Worm (Caenorhabditis elegans): ENCODE data around the gene hil-1.

hil-1 gene

ce11 chrV:14979937-14980336 lies 30.4 kb downstream of the hil-1 start, which contains the start of gene xbx-1:
Gene xbx-1 (plus strand): TSS chrV:14980237.
- TF ChIP-seq unc-39 (tag; optimal IDR thresholded peaks at IDR 0.05): no peak
- TF ChIP-seq mab-5 (tag; optimal IDR thresholded peaks at IDR 0.05): no peak
- TF ChIP-seq ceh-83 (GFP tag; optimal IDR thresholded peaks at IDR 0.05): no peak
- no peak for TF ChIP-seq nhr-237 (tag; optimal IDR thresholded peaks at IDR 0.05)
- TF ChIP-seq cnd-1 (tag; optimal IDR thresholded peaks at IDR 0.05): no peak
- no peak for TF ChIP-seq nhr-28 (tag; optimal IDR thresholded peaks at IDR 0.05)
- no peak for TF ChIP-seq sptf-1 (tag; optimal IDR thresholded peaks at IDR 0.05)
- TF ChIP-seq nhr-12 (tag; optimal IDR thresholded peaks at IDR 0.05): no peak
- TF ChIP-seq nhr-76 (tag; optimal IDR thresholded peaks at IDR 0.05): no peak
- no peak for TF ChIP-seq lin-13 (tag; optimal IDR thresholded peaks at IDR 0.05)
- TF ChIP-seq nhr-2 (tag; optimal IDR thresholded peaks at IDR 0.05): no peak
- TF ChIP-seq mls-2 (tag; optimal IDR thresholded peaks at IDR 0.05): no peak
- no peak for TF ChIP-seq elt-3 (tag; optimal IDR thresholded peaks at IDR 0.05)
- no peak for TF ChIP-seq unc-120 (tag; optimal IDR thresholded peaks at IDR 0.05; ENCODE audit: poor library complexity, severe bottlenecking)
- TF ChIP-seq snpc-4 (tag; optimal IDR thresholded peaks at IDR 0.05): no peak
- TF ChIP-seq tbx-8 (GFP tag; optimal IDR thresholded peaks at IDR 0.05): no peak
- TF ChIP-seq ceh-39 (tag; optimal IDR thresholded peaks at IDR 0.05): no peak

- TF ChIP-seq unc-62 (GFP tag; optimal IDR thresholded peaks at IDR 0.05): no peak
- no peak for TF ChIP-seq ces-1 (GFP tag; optimal IDR thresholded peaks at IDR 0.05)
- no peak for TF ChIP-seq cnd-1 (tag; optimal IDR thresholded peaks at IDR 0.05)
- TF ChIP-seq nhr-2 (tag; optimal IDR thresholded peaks at IDR 0.05): no peak
- TF ChIP-seq mab-5 (tag; optimal IDR thresholded peaks at IDR 0.05): no peak
- TF ChIP-seq lin-32 (GFP tag; optimal IDR thresholded peaks at IDR 0.05): no peak
- no peak for TF ChIP-seq ztf-11 (tag; optimal IDR thresholded peaks at IDR 0.05)
- no peak for TF ChIP-seq ham-2 (GFP tag; optimal IDR thresholded peaks at IDR 0.05)
- no peak for TF ChIP-seq elt-3 (tag; optimal IDR thresholded peaks at IDR 0.05)
- TF ChIP-seq mep-1 (tag; optimal IDR thresholded peaks at IDR 0.05): no peak
- TF ChIP-seq elt-1 (tag; optimal IDR thresholded peaks at IDR 0.05; ENCODE audit: borderline replicate concordance, insufficient read depth): no peak
- TF ChIP-seq M03D4.4 (tag; optimal IDR thresholded peaks at IDR 0.05): no peak
- TF ChIP-seq ceh-43 (GFP tag; optimal IDR thresholded peaks at IDR 0.05): no peak
- TF ChIP-seq lsy-2 (tag; optimal IDR thresholded peaks at IDR 0.05): no peak
- TF ChIP-seq snpc-4 (tag; optimal IDR thresholded peaks at IDR 0.05): no peak
- no peak for TF ChIP-seq mls-2 (tag; optimal IDR thresholded peaks at IDR 0.05)
These were observed 35.0 kb downstream of the hil-1 start, which contains the start of gene F02D8.4 for ce11 chrV:14984593-14984992. Gene F02D8.4 (plus strand): TSS chrV:14984893.

ce11 chrV:14990843-14991242 lies 41.3 kb downstream of the hil-1 start, which contains the start of the genes cdt-2 and T01C3.2:
Gene cdt-2 (minus strand): TSS chrV:14991126.
Gene T01C3.2 (plus strand): TSS chrV:14991168.
- TF ChIP-seq mep-1 (tag; optimal IDR thresholded peaks at IDR 0.05) (peak; percentile 28), ceh-39 (tag; optimal IDR thresholded peaks at IDR 0.05) (no peak), lsy-2 (tag; optimal IDR thresholded peaks at IDR 0.05) (peak; percentile 11), drap-1 (GFP tag; optimal IDR thresholded peaks at IDR 0.05) (no peak)

- TF ChIP-seq ces-1 (GFP tag; optimal IDR thresholded peaks at IDR 0.05): no peak
- TF ChIP-seq nhr-2 (tag; optimal IDR thresholded peaks at IDR 0.05): no peak
- no peak for TF ChIP-seq mep-1 (tag; optimal IDR thresholded peaks at IDR 0.05)
- no peak for TF ChIP-seq pha-4 (tag; optimal IDR thresholded peaks at IDR 0.05)
- TF ChIP-seq sptf-1 (tag; optimal IDR thresholded peaks at IDR 0.05): no peak
- TF ChIP-seq nhr-76 (tag; optimal IDR thresholded peaks at IDR 0.05): no peak
- TF ChIP-seq nhr-12 (tag; optimal IDR thresholded peaks at IDR 0.05): no peak
- no peak for TF ChIP-seq unc-62 (GFP tag; optimal IDR thresholded peaks at IDR 0.05)
- TF ChIP-seq mls-2 (tag; optimal IDR thresholded peaks at IDR 0.05): no peak
- no peak for TF ChIP-seq unc-39 (tag; optimal IDR thresholded peaks at IDR 0.05)
- TF ChIP-seq flh-1 (GFP tag; optimal IDR thresholded peaks at IDR 0.05): no peak
- TF ChIP-seq sem-2 (GFP tag; optimal IDR thresholded peaks at IDR 0.05): no peak
- no peak for TF ChIP-seq elt-3 (tag; optimal IDR thresholded peaks at IDR 0.05)
These were observed 41.9 kb downstream of the hil-1 start for ce11 chrV:14991489-14991888.

ce11 chrV:14992627-14993117 lies 43.1 kb downstream of the hil-1 start, which contains the start of gene T01C3.3:
Gene T01C3.3 (minus strand): TSS chrV:14992677.
- TF ChIP-seq cnd-1 (tag; optimal IDR thresholded peaks at IDR 0.05): no peak
- TF ChIP-seq blmp-1 (tag; optimal IDR thresholded peaks at IDR 0.05): no peak
- no peak for TF ChIP-seq nhr-76 (tag; optimal IDR thresholded peaks at IDR 0.05)
- TF ChIP-seq ceh-83 (GFP tag; optimal IDR thresholded peaks at IDR 0.05): no peak
- no peak for TF ChIP-seq nhr-28 (tag; optimal IDR thresholded peaks at IDR 0.05)
- no peak for TF ChIP-seq sptf-1 (tag; optimal IDR thresholded peaks at IDR 0.05)
- TF ChIP-seq mls-2 (tag; optimal IDR thresholded peaks at IDR 0.05): no peak
- no peak for TF ChIP-seq unc-39 (tag; optimal IDR thresholded peaks at IDR 0.05)
- no peak for TF ChIP-seq elt-1 (tag; optimal IDR thresholded peaks at IDR 0.05; ENCODE audit: borderline replicate concordance, insufficient read depth)
- TF ChIP-seq lin-32 (GFP tag; optimal IDR thresholded peaks at IDR 0.05): no peak
- no peak for TF ChIP-seq unc-120 (tag; optimal IDR thresholded peaks at IDR 0.05; ENCODE audit: poor library complexity, severe bottlenecking)
